Worm (Caenorhabditis elegans) whole organism, midembryonic: ENCODE results near the gene F37A8.1.

Experiments used
- tab-1 ChIP-seq: fragments of 200-800 bp; sonication (Bioruptor generic); IDR thresholded peaks from 2 replicates; pipeline ENCODE4 v1.3.6; 2022; ENCODE audit warnings: missing genetic modification characterization, missing compliant biosample characterization
- ztf-29 ChIP-seq: fragments of 200-800 bp; sonication (Bioruptor generic); IDR thresholded peaks from 2 replicates; pipeline ENCODE4 v1.3.6; 2022; ENCODE audit warnings: missing genetic modification reagents, missing genetic modification characterization, missing compliant biosample characterization

ce11 chrIII:3952058-3952457 lies 23.8 kb downstream of the F37A8.1 start:
- TF ChIP-seq ztf-29 (no peak), tab-1 (no peak)
